Worm (Caenorhabditis elegans) whole organism, L4 larva: ENCODE measurements around the gene Y32B12B.2.
A peak's percentile ranks its signal among the peaks of the same experiment; 100 is the strongest.

Experiments used
- F26F4.8 ChIP-seq: fragments of 200-800 bp; sonication (Bioruptor generic); conservative IDR thresholded peaks from 2 replicates; pipeline ENCODE4 v1.3.6; 2022; ENCODE audit warnings: missing genetic modification characterization, missing compliant biosample characterization
- F49E8.2 ChIP-seq: sonication (generic microtip); optimal IDR thresholded peaks from 2 replicates; lab custom pipeline; 2016; ENCODE audit warnings: missing compliant biosample characterization, mild to moderate bottlenecking, missing genetic modification characterization, borderline replicate concordance
- T26A8.4 ChIP-seq: fragments of 200-800 bp; sonication (Bioruptor generic); IDR thresholded peaks from 2 replicates; pipeline ENCODE4 v1.3.6; 2022; ENCODE audit warnings: missing genetic modification characterization, missing compliant biosample characterization
- aha-1 ChIP-seq: fragments of 150-350 bp; peaks from one replicate; lab custom pipeline; 2014; ENCODE audit warnings: missing biosample characterization, missing genetic modification characterization
- ama-1 ChIP-seq: fragments of 150-350 bp; optimal IDR thresholded peaks from 2 replicates; lab custom pipeline; 2014; ENCODE audit warnings: inconsistent platforms, mixed read lengths
- ceh-20 ChIP-seq: fragments of 200-800 bp; sonication (Bioruptor generic); IDR thresholded peaks from 2 replicates; pipeline ENCODE4 v1.3.6; 2022; ENCODE audit warnings: missing genetic modification reagents, missing genetic modification characterization, missing compliant biosample characterization
- ceh-28 ChIP-seq: fragments of 150-350 bp; optimal IDR thresholded peaks from 2 replicates; lab custom pipeline; 2014; ENCODE audit warnings: missing biosample characterization, missing genetic modification reagents, missing genetic modification characterization
- ceh-62 ChIP-seq: sonication (generic microtip); optimal IDR thresholded peaks from 2 replicates; lab custom pipeline; 2017; ENCODE audit warnings: missing biosample characterization, missing genetic modification characterization
- ces-1 ChIP-seq: fragments of 150-350 bp; sonication (generic microtip); optimal IDR thresholded peaks from 4 replicates; lab custom pipeline; 2014; ENCODE audit warnings: missing biosample characterization, missing genetic modification reagents, missing genetic modification characterization
- cey-2 ChIP-seq: sonication (generic microtip); optimal IDR thresholded peaks from 3 replicates; lab custom pipeline; 2017; ENCODE audit warnings: missing genetic modification characterization, mild to moderate bottlenecking, missing compliant biosample characterization, antibody characterized with exemption, borderline replicate concordance; ENCODE audit not compliant: insufficient read depth
- ctbp-1 ChIP-seq: fragments of 200-800 bp; sonication (Bioruptor generic); IDR thresholded peaks from 2 replicates; pipeline ENCODE4 v1.3.6; 2022; ENCODE audit warnings: missing genetic modification reagents, missing genetic modification characterization, missing compliant biosample characterization
- daf-12 ChIP-seq: fragments of 150-350 bp; optimal IDR thresholded peaks from 2 replicates; lab custom pipeline; 2014; ENCODE audit warnings: missing biosample characterization, missing genetic modification reagents, missing genetic modification characterization
- daf-16 ChIP-seq, 3 experiments: sonication (generic microtip); optimal IDR thresholded peaks; 2 replicates each; lab custom pipeline; 2016 to 2017; ENCODE audit warnings: missing genetic modification characterization in 3 of 3, missing genetic modification reagents in 3 of 3, mild to moderate bottlenecking in 2 of 3, missing compliant biosample characterization in 2 of 3, missing biosample characterization in 1 of 3, moderate library complexity in 1 of 3
- daf-8 ChIP-seq: fragments of 200-800 bp; sonication (Bioruptor generic); IDR thresholded peaks from 2 replicates; pipeline ENCODE4 v1.3.6; 2022; ENCODE audit warnings: missing genetic modification characterization, missing compliant biosample characterization
- dmd-6 ChIP-seq: fragments of 200-800 bp; sonication (Bioruptor generic); IDR thresholded peaks from 2 replicates; pipeline ENCODE4 v1.3.6; 2022; ENCODE audit warnings: missing genetic modification reagents, missing genetic modification characterization, missing compliant biosample characterization
- dmd-9 ChIP-seq: fragments of 200-800 bp; sonication (Bioruptor generic); IDR thresholded peaks from 2 replicates; pipeline ENCODE4 v1.3.6; 2022; ENCODE audit warnings: missing genetic modification reagents, missing genetic modification characterization, missing compliant biosample characterization
- dpl-1 ChIP-seq: fragments of 150-350 bp; optimal IDR thresholded peaks from 2 replicates; lab custom pipeline; 2014; ENCODE audit warnings: missing biosample characterization, missing genetic modification reagents, missing genetic modification characterization
- duxl-1 ChIP-seq: sonication (generic microtip); optimal IDR thresholded peaks from 2 replicates; lab custom pipeline; 2016; ENCODE audit warnings: mild to moderate bottlenecking, missing genetic modification characterization, moderate library complexity, missing compliant biosample characterization; ENCODE audit not compliant: poor library complexity
- hlh-11 ChIP-seq: fragments of 200-800 bp; sonication (Bioruptor generic); optimal IDR thresholded peaks from 2 replicates; lab custom pipeline; 2018; ENCODE audit warnings: mild to moderate bottlenecking, missing genetic modification characterization, missing compliant biosample characterization
- hlh-30 ChIP-seq: sonication (generic microtip); optimal IDR thresholded peaks from 2 replicates; lab custom pipeline; 2017; ENCODE audit warnings: antibody characterized with exemption, mild to moderate bottlenecking, missing genetic modification characterization, missing compliant biosample characterization; ENCODE audit not compliant: insufficient read depth
- hmg-1.1 ChIP-seq: fragments of 200-800 bp; sonication (Bioruptor generic); IDR thresholded peaks from 2 replicates; pipeline ENCODE4 v1.3.6; 2022; ENCODE audit warnings: missing genetic modification reagents, missing genetic modification characterization, missing compliant biosample characterization
- lin-13 ChIP-seq: fragments of 150-350 bp; optimal IDR thresholded peaks from 2 replicates; lab custom pipeline; 2014; ENCODE audit warnings: missing biosample characterization, missing genetic modification reagents, missing genetic modification characterization
- lin-38 ChIP-seq: fragments of 200-800 bp; sonication (Bioruptor generic); IDR thresholded peaks from 2 replicates; pipeline ENCODE4 v1.3.6; 2022; ENCODE audit warnings: missing genetic modification reagents, missing genetic modification characterization, missing compliant biosample characterization
- lsy-2 ChIP-seq, 2 experiments: fragments of 150-350 bp in 1 of 2; sonication (generic microtip) in 1 of 2; optimal IDR thresholded peaks; 2 replicates each; lab custom pipeline; 2014 to 2017; ENCODE audit warnings: missing biosample characterization in 2 of 2, missing genetic modification characterization in 2 of 2
- madf-9 ChIP-seq: fragments of 200-800 bp; sonication (Bioruptor generic); conservative IDR thresholded peaks from 2 replicates; pipeline ENCODE4 v1.3.6; 2022; ENCODE audit warnings: missing genetic modification reagents, missing genetic modification characterization, missing compliant biosample characterization
- mdl-1 ChIP-seq, 2 experiments: fragments of 150-350 bp in 1 of 2; sonication (generic microtip) in 1 of 2; optimal IDR thresholded peaks; 2 replicates each; lab custom pipeline; 2014 to 2017; ENCODE audit warnings: missing biosample characterization in 2 of 2, missing genetic modification characterization in 2 of 2
- mep-1 ChIP-seq: fragments of 150-350 bp; sonication (generic microtip); optimal IDR thresholded peaks from 3 replicates; lab custom pipeline; 2014; ENCODE audit warnings: missing biosample characterization, missing genetic modification characterization
- mes-2 ChIP-seq: sonication (generic microtip); optimal IDR thresholded peaks from 2 replicates; lab custom pipeline; 2016; ENCODE audit warnings: missing genotype, mild to moderate bottlenecking, missing genetic modification characterization, missing compliant biosample characterization; ENCODE audit not compliant: poor library complexity, severe bottlenecking
- mxl-2 ChIP-seq: fragments of 200-800 bp; sonication (Bioruptor generic); conservative IDR thresholded peaks from 2 replicates; pipeline ENCODE4 v1.3.6; 2022; ENCODE audit warnings: missing genetic modification reagents, missing genetic modification characterization, missing compliant biosample characterization
- nhr-111 ChIP-seq: fragments of 200-800 bp; sonication (Bioruptor generic); optimal IDR thresholded peaks from 2 replicates; lab custom pipeline; 2018; ENCODE audit warnings: mild to moderate bottlenecking, missing genetic modification characterization, missing compliant biosample characterization
- nhr-28 ChIP-seq: fragments of 150-350 bp; optimal IDR thresholded peaks from 2 replicates; lab custom pipeline; 2014; ENCODE audit warnings: missing biosample characterization, missing genetic modification characterization
- pha-4 ChIP-seq, 2 experiments: fragments of 150-350 bp in 1 of 2; fragments of 200-800 bp in 1 of 2; sonication (Bioruptor generic) in 1 of 2; IDR thresholded peaks in 1 of 2; optimal IDR thresholded peaks in 1 of 2; 2 replicates each; pipeline versions ENCODE4 v1.3.6 to Lab custom; 2014 to 2022; ENCODE audit warnings: missing genetic modification characterization in 2 of 2, missing genetic modification reagents in 2 of 2, missing biosample characterization in 1 of 2, missing compliant biosample characterization in 1 of 2
- php-3 ChIP-seq: fragments of 200-800 bp; sonication (Bioruptor generic); IDR thresholded peaks from 2 replicates; pipeline ENCODE4 v1.3.6; 2022; ENCODE audit warnings: missing genetic modification reagents, missing genetic modification characterization, missing compliant biosample characterization
- pqm-1 ChIP-seq: sonication (generic microtip); optimal IDR thresholded peaks from 2 replicates; lab custom pipeline; 2017; ENCODE audit warnings: missing biosample characterization, missing genetic modification characterization
- rbr-2 ChIP-seq: sonication (generic microtip); optimal IDR thresholded peaks from 2 replicates; lab custom pipeline; 2016; ENCODE audit warnings: missing genotype, missing genetic modification characterization, missing compliant biosample characterization
- saeg-2 ChIP-seq: fragments of 200-800 bp; sonication (Bioruptor generic); IDR thresholded peaks from 2 replicates; pipeline ENCODE4 v1.3.6; 2022; ENCODE audit warnings: missing genetic modification reagents, missing genetic modification characterization, missing compliant biosample characterization
- sdz-12 ChIP-seq: fragments of 200-800 bp; sonication (Bioruptor generic); optimal IDR thresholded peaks from 2 replicates; lab custom pipeline; 2018; ENCODE audit warnings: mild to moderate bottlenecking, missing genetic modification characterization, missing compliant biosample characterization
- set-16 ChIP-seq: fragments of 200-800 bp; sonication (Bioruptor generic); IDR thresholded peaks from 2 replicates; pipeline ENCODE4 v1.3.6; 2022; ENCODE audit warnings: missing genetic modification reagents, missing genetic modification characterization, missing compliant biosample characterization
- snpc-1.2 ChIP-seq: fragments of 200-800 bp; sonication (Bioruptor generic); IDR thresholded peaks from 2 replicates; pipeline ENCODE4 v1.3.6; 2022; ENCODE audit warnings: missing genetic modification reagents, missing genetic modification characterization, missing compliant biosample characterization
- spr-1 ChIP-seq: sonication (generic microtip); optimal IDR thresholded peaks from 2 replicates; lab custom pipeline; 2016; ENCODE audit warnings: mild to moderate bottlenecking, missing genetic modification characterization, missing compliant biosample characterization
- tag-97 ChIP-seq: fragments of 200-800 bp; sonication (Bioruptor generic); IDR thresholded peaks from 2 replicates; pipeline ENCODE4 v1.3.6; 2022; ENCODE audit warnings: missing genetic modification characterization, missing compliant biosample characterization
- tra-1 ChIP-seq: fragments of 200-800 bp; sonication (Bioruptor generic); IDR thresholded peaks from 2 replicates; pipeline ENCODE4 v1.3.6; 2022; ENCODE audit warnings: missing genetic modification reagents, missing genetic modification characterization, missing compliant biosample characterization
- unc-130 ChIP-seq: sonication (generic microtip); optimal IDR thresholded peaks from 2 replicates; lab custom pipeline; 2016; ENCODE audit warnings: missing genetic modification reagents, missing genetic modification characterization, missing compliant biosample characterization
- unc-39 ChIP-seq: sonication (generic microtip); optimal IDR thresholded peaks from 2 replicates; lab custom pipeline; 2017; ENCODE audit warnings: missing biosample characterization, missing genetic modification characterization
- zip-11 ChIP-seq: fragments of 200-800 bp; sonication (Bioruptor generic); IDR thresholded peaks from 2 replicates; pipeline ENCODE4 v1.3.6; 2022; ENCODE audit warnings: missing genetic modification characterization, missing compliant biosample characterization

Y32B12B.2 gene

ce11 chrV:16537908-16538446 is at the start of gene Y32B12B.2:
Gene Y32B12B.2 (plus strand): TSS chrV:16538396.
- TF ChIP-seq duxl-1 (tag; lab: Kevin White, UChicago) (peak; percentile 56), aha-1 (tag; lab: Kevin White, UChicago) (peak; percentile 3), dmd-9 (no peak), ceh-62 (tag; lab: Kevin White, UChicago) (no peak), mes-2 (tag; lab: Kevin White, UChicago) (peak; percentile 75), dmd-6 (GFP tag; lab: Robert Waterston, UW) (peak; percentile 46), hlh-30 (tag; lab: Kevin White, UChicago) (peak; percentile 26), cey-2 (tag; lab: Kevin White, UChicago) (no peak), ceh-20 (GFP tag; lab: Robert Waterston, UW) (0 out of 2 replicates have a peak, but pooled peaks have one; percentile 9), php-3 (GFP tag; lab: Robert Waterston, UW) (peak; percentile 12; the same call in 1 of the 2 replicates), snpc-1.2 (GFP tag; lab: Robert Waterston, UW) (peak; percentile 47; the same call in 1 of the 2 replicates), nhr-111 (GFP tag; lab: Kevin White, UChicago) (no peak), lin-38 (GFP tag; lab: Robert Waterston, UW) (peak; percentile 88), unc-130 (GFP tag; lab: Kevin White, UChicago) (peak; percentile 82), rbr-2 (peak; percentile 43), spr-1 (tag; lab: Kevin White, UChicago) (no peak), ceh-28 (tag; lab: Kevin White, UChicago) (no peak), dpl-1 (GFP tag; lab: Kevin White, UChicago) (peak; percentile 80), lin-13 (GFP tag; lab: Kevin White, UChicago) (peak; percentile 36), lsy-2 (tag; optimal IDR thresholded peaks at IDR 0.05; lab: Kevin White, UChicago) (peak; percentile 66 to 97), ctbp-1 (GFP tag; lab: Robert Waterston, UW) (peak; percentile 36; the same call in 1 of the 2 replicates), hlh-11 (tag; lab: Kevin White, UChicago) (peak; percentile 49), T26A8.4 (GFP tag; lab: Robert Waterston, UW) (0 out of 2 replicates have a peak, but pooled peaks have one; percentile 23), mdl-1 (tag; optimal IDR thresholded peaks at IDR 0.05; lab: Kevin White, UChicago) (peak in 1 of 2 experiments; percentile 10), F49E8.2 (tag; lab: Kevin White, UChicago) (peak; percentile 18), hmg-1.1 (GFP tag; lab: Robert Waterston, UW) (peak; percentile 58; the same call in 1 of the 2 replicates)
- TF ChIP-seq, all 104 proteins: peak for 20

- TF ChIP-seq pha-4 (GFP tag; IDR thresholded peaks at IDR 0.05; lab: Robert Waterston, UW) (no peak), pha-4 (tag; optimal IDR thresholded peaks at IDR 0.05; lab: Kevin White, UChicago) (no peak), lin-38 (GFP tag; lab: Robert Waterston, UW) (no peak), madf-9 (no peak), unc-130 (GFP tag; lab: Kevin White, UChicago) (no peak), tag-97 (no peak), daf-12 (no peak), dmd-9 (no peak), php-3 (GFP tag; lab: Robert Waterston, UW) (0 out of 2 replicates have a peak, but pooled peaks have one; percentile 34), saeg-2 (no peak), F26F4.8 (GFP tag; lab: Robert Waterston, UW) (no peak), dmd-6 (GFP tag; lab: Robert Waterston, UW) (peak; percentile 80; the same call in 1 of the 2 replicates), ama-1 (no peak), unc-39 (tag; lab: Kevin White, UChicago) (no peak), set-16 (GFP tag; lab: Robert Waterston, UW) (no peak), tra-1 (GFP tag; lab: Robert Waterston, UW) (no peak), zip-11 (no peak), sdz-12 (GFP tag; lab: Kevin White, UChicago) (no peak), pqm-1 (peak; percentile 85), F49E8.2 (tag; lab: Kevin White, UChicago) (no peak), mxl-2 (GFP tag; lab: Robert Waterston, UW) (no peak), nhr-28 (tag; lab: Kevin White, UChicago) (peak; percentile 80), mep-1 (tag; lab: Kevin White, UChicago) (no peak), ces-1 (GFP tag; lab: Kevin White, UChicago) (no peak), T26A8.4 (GFP tag; lab: Robert Waterston, UW) (no peak), daf-16 (GFP tag; optimal IDR thresholded peaks at IDR 0.05; lab: Kevin White, UChicago) (no peak), daf-16 (tag; optimal IDR thresholded peaks at IDR 0.05; lab: Kevin White, UChicago) (peak; percentile 75), daf-8 (no peak), hmg-1.1 (GFP tag; lab: Robert Waterston, UW) (no peak), nhr-111 (GFP tag; lab: Kevin White, UChicago) (no peak)
These were observed 43.8 kb upstream of the Y32B12B.2 start, which contains the start of gene comt-2 for ce11 chrV:16494359-16494758. Gene comt-2 (minus strand): TSS chrV:16494489.
